Worm (Caenorhabditis elegans): ENCODE results near the gene nish-1.

DNA sequence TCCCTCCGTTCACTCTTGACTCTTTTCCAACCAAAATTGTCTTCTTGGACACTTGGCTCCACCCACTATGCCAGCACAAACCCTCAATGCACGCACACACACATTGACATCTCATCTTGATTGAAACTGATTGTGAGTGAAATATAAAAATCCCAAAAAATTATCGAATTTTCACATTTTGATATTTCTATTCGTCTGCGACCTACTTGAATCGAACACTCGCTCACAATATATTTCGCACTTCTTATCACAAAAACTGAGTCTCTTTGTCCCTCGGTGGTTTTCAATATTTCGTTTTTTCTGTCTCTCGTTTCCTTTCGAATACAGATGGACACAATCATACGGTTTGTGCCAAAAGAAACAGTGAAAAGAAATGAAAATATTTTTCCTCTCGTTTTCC lies 44.0 kb upstream of the nish-1 start:
- no peak for TF ChIP-seq K12H6.12 (tag; optimal IDR thresholded peaks at IDR 0.05)
- TF ChIP-seq hlh-26 (GFP tag; conservative IDR thresholded peaks at IDR 0.05): no peak
- TF ChIP-seq snpc-1.1 (tag; optimal IDR thresholded peaks at IDR 0.05; ENCODE audit: insufficient read depth): no peak
- TF ChIP-seq snpc-1.3 (tag; optimal IDR thresholded peaks at IDR 0.05; ENCODE audit: insufficient read depth): no peak

All from whole organism, young adult.